Fruit fly (Drosophila melanogaster): ENCODE results near the gene Pldn.

DNA sequence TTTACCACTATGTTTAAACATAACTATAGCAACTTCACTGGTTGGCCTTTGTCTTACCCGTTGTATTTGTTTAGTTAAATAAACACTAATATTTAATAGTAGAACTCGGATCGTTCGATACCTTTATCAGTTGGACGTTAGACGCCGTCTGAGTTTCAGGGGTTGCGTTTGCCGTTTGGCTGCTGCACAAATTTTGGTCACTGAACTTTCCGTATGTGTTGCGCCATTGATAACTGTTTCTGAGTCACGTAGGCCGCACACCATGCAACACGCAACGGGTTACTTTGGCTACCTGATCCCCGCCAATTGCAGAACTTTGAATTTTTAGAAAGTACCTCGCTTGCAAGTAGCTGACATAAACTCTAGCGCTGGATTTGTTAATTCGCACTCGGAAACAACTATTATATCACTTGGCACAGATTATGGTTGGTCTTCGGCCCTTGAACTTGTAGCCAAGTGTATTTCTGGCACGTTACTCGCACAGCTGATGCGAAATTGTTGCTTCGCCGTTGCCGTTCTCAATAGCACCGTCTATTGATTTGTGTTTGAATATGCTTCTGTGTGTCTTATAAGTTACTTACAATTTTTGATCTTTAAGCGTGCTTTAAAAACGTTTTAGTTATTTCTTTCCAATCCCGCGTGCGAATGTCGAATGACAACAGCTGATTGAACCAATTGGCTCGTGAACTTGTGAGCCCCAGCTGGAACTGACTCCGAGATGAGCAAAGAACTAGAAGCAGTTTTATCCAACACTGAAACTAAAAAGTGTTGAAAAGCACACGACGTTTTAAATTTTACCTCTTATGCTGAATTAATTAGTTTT, 5.3 kb upstream of the Pldn start, which contains the start of gene Dph1:
- TF ChIP-seq CG5204 (GFP tag; optimal IDR thresholded peaks at IDR 0.05) (no peak), CG33017 (tag; optimal IDR thresholded peaks at IDR 0.05) (peak; percentile 11), CG7045 (GFP tag; optimal IDR thresholded peaks at IDR 0.05) (peak; percentile 79), Mnt (GFP tag; optimal IDR thresholded peaks at IDR 0.05) (peak; percentile 95), kay (GFP tag; ENCODE audit: borderline replicate concordance) (peak; percentile 57), pad (GFP tag; optimal IDR thresholded peaks at IDR 0.05) (peak; percentile 62), Crg-1 (GFP tag; optimal IDR thresholded peaks at IDR 0.05) (peak; percentile 88), Hr96 (GFP tag; optimal IDR thresholded peaks at IDR 0.05) (peak; percentile 71), bab1 (GFP tag; optimal IDR thresholded peaks at IDR 0.05) (peak; percentile 79), CG12768 (GFP tag; optimal IDR thresholded peaks at IDR 0.05) (peak; percentile 54), cnc (optimal IDR thresholded peaks at IDR 0.05) (no peak), CG7101 (tag; optimal IDR thresholded peaks at IDR 0.05) (peak; percentile 63), ovo (GFP tag; optimal IDR thresholded peaks at IDR 0.05) (peak; percentile 8), toe (GFP tag; optimal IDR thresholded peaks at IDR 0.05) (no peak)

All from whole organism, adult.